Fruit fly (Drosophila melanogaster): ENCODE results near the gene pygo.

Gene pygo

dm6 chr3R:31580586-31580994 lies at the start of gene pygo, which contains the start of gene rod:
Gene pygo (minus strand): TSS chr3R:31580699.
Gene rod (plus strand): TSS chr3R:31580951.
- TF ChIP-seq Clk (GFP tag; optimal IDR thresholded peaks at IDR 0.05) (no peak), cic (GFP tag; optimal IDR thresholded peaks at IDR 0.05) (no peak), CG14711 (tag; optimal IDR thresholded peaks at IDR 0.05) (peak; percentile 41), toe (GFP tag; optimal IDR thresholded peaks at IDR 0.05) (no peak), CG7101 (tag; optimal IDR thresholded peaks at IDR 0.05) (no peak), CG1620 (GFP tag; optimal IDR thresholded peaks at IDR 0.05) (no peak), kay (GFP tag; ENCODE audit: borderline replicate concordance) (no peak), CG11617 (GFP tag; optimal IDR thresholded peaks at IDR 0.05) (no peak), Hr96 (GFP tag; optimal IDR thresholded peaks at IDR 0.05) (no peak), CG7045 (GFP tag; optimal IDR thresholded peaks at IDR 0.05) (no peak), ovo (GFP tag; optimal IDR thresholded peaks at IDR 0.05) (no peak), cnc (optimal IDR thresholded peaks at IDR 0.05) (no peak), pad (GFP tag; optimal IDR thresholded peaks at IDR 0.05) (no peak), bab1 (GFP tag; optimal IDR thresholded peaks at IDR 0.05) (peak; percentile 42)

dm6 chr3R:31627186-31627585 lies 46.7 kb upstream of the pygo start:
- TF ChIP-seq Crg-1 (GFP tag; optimal IDR thresholded peaks at IDR 0.05) = no peak
- TF ChIP-seq CG11617 (GFP tag; optimal IDR thresholded peaks at IDR 0.05) = no peak
- TF ChIP-seq bab1 (GFP tag; optimal IDR thresholded peaks at IDR 0.05) = no peak
- no peak for TF ChIP-seq pad (GFP tag; optimal IDR thresholded peaks at IDR 0.05)
- TF ChIP-seq CG7101 (tag; optimal IDR thresholded peaks at IDR 0.05) = no peak
- TF ChIP-seq cnc (optimal IDR thresholded peaks at IDR 0.05) = no peak
- no peak for TF ChIP-seq CG1620 (GFP tag; optimal IDR thresholded peaks at IDR 0.05)
- no peak for TF ChIP-seq cic (GFP tag; optimal IDR thresholded peaks at IDR 0.05)
- no peak for TF ChIP-seq Hr96 (GFP tag; optimal IDR thresholded peaks at IDR 0.05)
- TF ChIP-seq CG7045 (GFP tag; optimal IDR thresholded peaks at IDR 0.05) = no peak
- no peak for TF ChIP-seq CG12768 (GFP tag; optimal IDR thresholded peaks at IDR 0.05)
- no peak for TF ChIP-seq kay (GFP tag; ENCODE audit: borderline replicate concordance)
- no peak for TF ChIP-seq Clk (GFP tag; optimal IDR thresholded peaks at IDR 0.05)
- TF ChIP-seq CG33017 (tag; optimal IDR thresholded peaks at IDR 0.05) = no peak
- no peak for TF ChIP-seq ovo (GFP tag; optimal IDR thresholded peaks at IDR 0.05)
- no peak for TF ChIP-seq Mnt (GFP tag; optimal IDR thresholded peaks at IDR 0.05)
- no peak for TF ChIP-seq CG5204 (GFP tag; optimal IDR thresholded peaks at IDR 0.05)
- no peak for TF ChIP-seq toe (GFP tag; optimal IDR thresholded peaks at IDR 0.05)
- no peak for TF ChIP-seq tj (GFP tag; optimal IDR thresholded peaks at IDR 0.05)
- no peak for TF ChIP-seq CG14711 (tag; optimal IDR thresholded peaks at IDR 0.05)

dm6 chr3R:31626237-31626636 lies 45.7 kb upstream of the pygo start:
- TF ChIP-seq CG12768 (GFP tag; optimal IDR thresholded peaks at IDR 0.05) (no peak), CG7045 (GFP tag; optimal IDR thresholded peaks at IDR 0.05) (no peak), Mnt (GFP tag; optimal IDR thresholded peaks at IDR 0.05) (no peak), Hr96 (GFP tag; optimal IDR thresholded peaks at IDR 0.05) (no peak), CG7101 (tag; optimal IDR thresholded peaks at IDR 0.05) (no peak), CG5204 (GFP tag; optimal IDR thresholded peaks at IDR 0.05) (no peak), tj (GFP tag; optimal IDR thresholded peaks at IDR 0.05) (no peak), CG1620 (GFP tag; optimal IDR thresholded peaks at IDR 0.05) (no peak), cic (GFP tag; optimal IDR thresholded peaks at IDR 0.05) (no peak)

dm6 chr3R:31622648-31623047 lies 42.1 kb upstream of the pygo start:
- no peak for TF ChIP-seq Clk (GFP tag; optimal IDR thresholded peaks at IDR 0.05)
- no peak for TF ChIP-seq Crg-1 (GFP tag; optimal IDR thresholded peaks at IDR 0.05)
- no peak for TF ChIP-seq Hr96 (GFP tag; optimal IDR thresholded peaks at IDR 0.05)
- no peak for TF ChIP-seq CG7045 (GFP tag; optimal IDR thresholded peaks at IDR 0.05)
- TF ChIP-seq CG5204 (GFP tag; optimal IDR thresholded peaks at IDR 0.05) = no peak
- no peak for TF ChIP-seq CG12768 (GFP tag; optimal IDR thresholded peaks at IDR 0.05)
- no peak for TF ChIP-seq CG14711 (tag; optimal IDR thresholded peaks at IDR 0.05)
- TF ChIP-seq cic (GFP tag; optimal IDR thresholded peaks at IDR 0.05) = no peak
- no peak for TF ChIP-seq toe (GFP tag; optimal IDR thresholded peaks at IDR 0.05)
- no peak for TF ChIP-seq pad (GFP tag; optimal IDR thresholded peaks at IDR 0.05)
- TF ChIP-seq CG11617 (GFP tag; optimal IDR thresholded peaks at IDR 0.05) = no peak
- no peak for TF ChIP-seq CG1620 (GFP tag; optimal IDR thresholded peaks at IDR 0.05)
- TF ChIP-seq cnc (optimal IDR thresholded peaks at IDR 0.05) = no peak

- TF ChIP-seq CG12768 (GFP tag; optimal IDR thresholded peaks at IDR 0.05) = no peak
- TF ChIP-seq kay (GFP tag; ENCODE audit: borderline replicate concordance) = no peak
- TF ChIP-seq Hr96 (GFP tag; optimal IDR thresholded peaks at IDR 0.05) = no peak
- TF ChIP-seq cnc (optimal IDR thresholded peaks at IDR 0.05) = no peak
- TF ChIP-seq tj (GFP tag; optimal IDR thresholded peaks at IDR 0.05) = no peak
- no peak for TF ChIP-seq toe (GFP tag; optimal IDR thresholded peaks at IDR 0.05)
- TF ChIP-seq CG7101 (tag; optimal IDR thresholded peaks at IDR 0.05) = no peak
- no peak for TF ChIP-seq CG11617 (GFP tag; optimal IDR thresholded peaks at IDR 0.05)
Measured at dm6 chr3R:31621814-31622213, 41.3 kb upstream of the pygo start, which contains the start of gene kek6. Gene kek6 (plus strand): TSS chr3R:31622136.

- TF ChIP-seq toe (GFP tag; optimal IDR thresholded peaks at IDR 0.05) (no peak), tj (GFP tag; optimal IDR thresholded peaks at IDR 0.05) (no peak), bab1 (GFP tag; optimal IDR thresholded peaks at IDR 0.05) (peak; percentile 34)
Measured at dm6 chr3R:31617801-31618200, 37.3 kb upstream of the pygo start, which contains the start of gene pasha. Gene pasha (plus strand): TSS chr3R:31617977.

- peak; percentile 98 for TF ChIP-seq CG7101 (tag; optimal IDR thresholded peaks at IDR 0.05)
- TF ChIP-seq CG33017 (tag; optimal IDR thresholded peaks at IDR 0.05) = peak; percentile 97
- peak; percentile 80 for TF ChIP-seq cic (GFP tag; optimal IDR thresholded peaks at IDR 0.05)
- peak; percentile 97 for TF ChIP-seq CG14711 (tag; optimal IDR thresholded peaks at IDR 0.05)
- peak; percentile 95 for TF ChIP-seq Clk (GFP tag; optimal IDR thresholded peaks at IDR 0.05)
- TF ChIP-seq kay (GFP tag; ENCODE audit: borderline replicate concordance) = no peak
- TF ChIP-seq CG11617 (GFP tag; optimal IDR thresholded peaks at IDR 0.05) = peak; percentile 97
- TF ChIP-seq CG5204 (GFP tag; optimal IDR thresholded peaks at IDR 0.05) = peak; percentile 97
- TF ChIP-seq pad (GFP tag; optimal IDR thresholded peaks at IDR 0.05) = peak; percentile 88
- peak; percentile 99 for TF ChIP-seq bab1 (GFP tag; optimal IDR thresholded peaks at IDR 0.05)
- TF ChIP-seq CG12768 (GFP tag; optimal IDR thresholded peaks at IDR 0.05) = peak; percentile 98
- TF ChIP-seq Mnt (GFP tag; optimal IDR thresholded peaks at IDR 0.05) = peak; percentile 88
- TF ChIP-seq Hr96 (GFP tag; optimal IDR thresholded peaks at IDR 0.05) = peak; percentile 95
- peak; percentile 99 for TF ChIP-seq CG1620 (GFP tag; optimal IDR thresholded peaks at IDR 0.05)
- TF ChIP-seq CG7045 (GFP tag; optimal IDR thresholded peaks at IDR 0.05) = peak; percentile 98
- no peak for TF ChIP-seq cnc (optimal IDR thresholded peaks at IDR 0.05)
- peak; percentile 97 for TF ChIP-seq Crg-1 (GFP tag; optimal IDR thresholded peaks at IDR 0.05)
- TF ChIP-seq toe (GFP tag; optimal IDR thresholded peaks at IDR 0.05) = peak; percentile 98
- peak; percentile 87 for TF ChIP-seq ovo (GFP tag; optimal IDR thresholded peaks at IDR 0.05)
- TF ChIP-seq tj (GFP tag; optimal IDR thresholded peaks at IDR 0.05) = peak; percentile 87
Measured at dm6 chr3R:31616001-31616400, 35.5 kb upstream of the pygo start, which contains the start of the genes Mnat9 and CG1792. Gene Mnat9 (minus strand): TSS chr3R:31616160. Gene CG1792 (plus strand): TSS chr3R:31616303.
